Worm (Caenorhabditis elegans): ENCODE measurements around the gene mig-38.

ce11 chrIV:11568249-11568940 is 25.6 kb upstream of the mig-38 start:
- no peak for TF ChIP-seq fkh-10 (GFP tag; optimal IDR thresholded peaks at IDR 0.05)
- TF ChIP-seq F49E8.2 (tag; optimal IDR thresholded peaks at IDR 0.05; ENCODE audit: borderline replicate concordance) = no peak
- TF ChIP-seq ceh-82 (tag; optimal IDR thresholded peaks at IDR 0.05) = no peak
- no peak for TF ChIP-seq lin-13 (GFP tag; optimal IDR thresholded peaks at IDR 0.05)
- TF ChIP-seq fos-1 (tag; optimal IDR thresholded peaks at IDR 0.05) = no peak
- no peak for TF ChIP-seq mdl-1 (tag; optimal IDR thresholded peaks at IDR 0.05)
- TF ChIP-seq snpc-4 (tag; optimal IDR thresholded peaks at IDR 0.05) = no peak
